Fruit fly (Drosophila melanogaster) whole organism, pupa: ENCODE measurements around the gene CG14282.

Experiments used
- CG10348 ChIP-seq: fragments of 200-800 bp; sonication (Bioruptor generic); IDR thresholded peaks from 2 replicates; pipeline ENCODE4 v1.3.6; 2022; ENCODE audit warnings: missing biosample characterization, missing genetic modification characterization
- CG12605 ChIP-seq: fragments of 200-800 bp; sonication (Bioruptor generic); IDR thresholded peaks from 2 replicates; pipeline ENCODE4 v1.3.6; 2022; ENCODE audit warnings: missing biosample characterization, missing genetic modification characterization
- CG13204 ChIP-seq: fragments of 200-800 bp; sonication (Bioruptor generic); optimal IDR thresholded peaks from 2 replicates; lab custom pipeline; 2018; ENCODE audit warnings: missing biosample characterization, mild to moderate bottlenecking, missing genetic modification characterization, moderate library complexity
- CG14655 ChIP-seq: fragments of 200-800 bp; sonication (Bioruptor generic); optimal IDR thresholded peaks from 3 replicates; lab custom pipeline; 2017; ENCODE audit warnings: mild to moderate bottlenecking, missing biosample characterization, missing genetic modification reagents, missing genetic modification characterization
- CG15710 ChIP-seq: fragments of 200-800 bp; sonication (Bioruptor generic); optimal IDR thresholded peaks from 2 replicates; lab custom pipeline; 2018; ENCODE audit warnings: missing biosample characterization, mild to moderate bottlenecking, missing genetic modification characterization, moderate library complexity
- CG17806 ChIP-seq: fragments of 200-800 bp; sonication (Bioruptor generic); optimal IDR thresholded peaks from 2 replicates; lab custom pipeline; 2018; ENCODE audit warnings: missing biosample characterization, mild to moderate bottlenecking, missing genetic modification characterization, moderate library complexity
- CG32121 ChIP-seq: fragments of 200-800 bp; sonication (Bioruptor generic); IDR thresholded peaks from 2 replicates; pipeline ENCODE4 v1.3.6; 2022; ENCODE audit warnings: missing biosample characterization, missing genetic modification characterization
- CG34367 ChIP-seq: fragments of 200-800 bp; sonication (Bioruptor generic); optimal IDR thresholded peaks from 2 replicates; lab custom pipeline; 2018; ENCODE audit warnings: missing biosample characterization, mild to moderate bottlenecking, missing genetic modification characterization
- CG4496 ChIP-seq: fragments of 200-800 bp; sonication (Bioruptor generic); IDR thresholded peaks from 3 replicates; pipeline ENCODE4 v1.3.6; 2022; ENCODE audit warnings: missing biosample characterization, missing genetic modification characterization
- CG8159 ChIP-seq: fragments of 200-800 bp; sonication (Bioruptor generic); optimal IDR thresholded peaks from 3 replicates; lab custom pipeline; 2018; ENCODE audit warnings: missing biosample characterization, mild to moderate bottlenecking, missing genetic modification characterization, moderate library complexity
- CG8301 ChIP-seq: fragments of 200-800 bp; sonication (Bioruptor generic); optimal IDR thresholded peaks from 2 replicates; lab custom pipeline; 2018; ENCODE audit warnings: missing biosample characterization, mild to moderate bottlenecking, missing genetic modification characterization
- CG9948 ChIP-seq: fragments of 200-800 bp; sonication (Bioruptor generic); optimal IDR thresholded peaks from 2 replicates; lab custom pipeline; 2018; ENCODE audit warnings: missing biosample characterization, mild to moderate bottlenecking, missing genetic modification characterization, moderate library complexity
- D1 ChIP-seq: fragments of 200-800 bp; sonication (Bioruptor generic); optimal IDR thresholded peaks from 2 replicates; lab custom pipeline; 2018; ENCODE audit warnings: missing biosample characterization, mild to moderate bottlenecking, missing genetic modification characterization, moderate library complexity
- EcR ChIP-seq: fragments of 200-800 bp; sonication (Bioruptor generic); optimal IDR thresholded peaks from 3 replicates; lab custom pipeline; 2019; ENCODE audit warnings: missing biosample characterization, missing genetic modification characterization, mild to moderate bottlenecking, moderate library complexity, missing genetic modification reagents
- Ets98B ChIP-seq: fragments of 200-800 bp; sonication (Bioruptor generic); IDR thresholded peaks from 2 replicates; pipeline ENCODE4 v1.3.6; 2022; ENCODE audit warnings: missing biosample characterization, missing genetic modification characterization
- Pif1A ChIP-seq: fragments of 200-800 bp; sonication (Bioruptor generic); optimal IDR thresholded peaks from 3 replicates; lab custom pipeline; 2016; ENCODE audit warnings: missing biosample characterization, missing genetic modification characterization
- Pif1B ChIP-seq: fragments of 200-800 bp; sonication (Bioruptor generic); optimal IDR thresholded peaks from 3 replicates; lab custom pipeline; 2016; ENCODE audit warnings: missing biosample characterization, missing genetic modification characterization
- Snoo ChIP-seq: fragments of 200-800 bp; sonication (Bioruptor generic); optimal IDR thresholded peaks from 3 replicates; lab custom pipeline; 2017; ENCODE audit warnings: missing biosample characterization, mild to moderate bottlenecking, missing genetic modification characterization, inconsistent platforms
- fd96Ca ChIP-seq: fragments of 200-800 bp; sonication (Bioruptor generic); IDR thresholded peaks from 3 replicates; pipeline ENCODE4 v1.3.6; 2022; ENCODE audit warnings: missing biosample characterization, missing genetic modification characterization
- gl ChIP-seq: fragments of 200-800 bp; sonication (Bioruptor generic); optimal IDR thresholded peaks from 2 replicates; lab custom pipeline; 2018; ENCODE audit warnings: missing biosample characterization, mild to moderate bottlenecking, missing genetic modification characterization
- rn ChIP-seq: fragments of 200-800 bp; sonication (Bioruptor generic); IDR thresholded peaks from 2 replicates; pipeline ENCODE4 v1.3.6; 2022; ENCODE audit warnings: missing biosample characterization, missing genetic modification characterization

Gene CG14282

dm6 chr3R:19226137-19226873, 49.5 kb downstream of the CG14282 start, which contains the start of gene vib:
Gene vib (minus strand): TSS chr3R:19226651.
- TF ChIP-seq CG10348 (GFP tag; lab: Robert Waterston, UW) (no peak), CG12605 (GFP tag; lab: Robert Waterston, UW) (0 out of 2 replicates have a peak, but pooled peaks have one; percentile 26), Ets98B (GFP tag; lab: Robert Waterston, UW) (peak; percentile 70), CG9948 (tag; lab: Kevin White, UChicago) (peak; percentile 5), D1 (no peak), rn (GFP tag; lab: Robert Waterston, UW) (no peak), EcR (GFP tag; lab: Kevin White, UChicago) (peak; percentile 43), CG4496 (peak; percentile 36; the same call in 1 of the 3 replicates), CG8159 (tag; lab: Kevin White, UChicago) (peak; percentile 37), CG13204 (GFP tag; lab: Kevin White, UChicago) (no peak), CG8301 (tag; lab: Kevin White, UChicago) (no peak), CG32121 (GFP tag; lab: Robert Waterston, UW) (peak; percentile 60; the same call in 1 of the 2 replicates), gl (tag; lab: Kevin White, UChicago) (no peak), Pif1A (GFP tag; lab: Kevin White, UChicago) (no peak), CG17806 (tag; lab: Kevin White, UChicago) (no peak), CG14655 (GFP tag; lab: Kevin White, UChicago) (no peak), CG34367 (tag; lab: Kevin White, UChicago) (peak; percentile 6), Pif1B (GFP tag; lab: Kevin White, UChicago) (no peak), Snoo (tag; lab: Kevin White, UChicago) (no peak), fd96Ca (GFP tag; lab: Robert Waterston, UW) (peak; percentile 41; the same call in 1 of the 3 replicates), CG15710 (peak; percentile 24)
- TF ChIP-seq, all 21 proteins: peak for 10
